Fruit fly (Drosophila melanogaster) whole organism, pupa: ENCODE results near the gene Cyp318a1.

ENCODE experiments used
- CG10348 ChIP-seq: fragments of 200-800 bp; sonication (Bioruptor generic); IDR thresholded peaks from 2 replicates; pipeline ENCODE4 v1.3.6; 2022; ENCODE audit warnings: missing biosample characterization, missing genetic modification characterization
- CG12605 ChIP-seq: fragments of 200-800 bp; sonication (Bioruptor generic); IDR thresholded peaks from 2 replicates; pipeline ENCODE4 v1.3.6; 2022; ENCODE audit warnings: missing biosample characterization, missing genetic modification characterization
- CG13204 ChIP-seq: fragments of 200-800 bp; sonication (Bioruptor generic); optimal IDR thresholded peaks from 2 replicates; lab custom pipeline; 2018; ENCODE audit warnings: missing biosample characterization, mild to moderate bottlenecking, missing genetic modification characterization, moderate library complexity
- CG14655 ChIP-seq: fragments of 200-800 bp; sonication (Bioruptor generic); optimal IDR thresholded peaks from 3 replicates; lab custom pipeline; 2017; ENCODE audit warnings: mild to moderate bottlenecking, missing biosample characterization, missing genetic modification reagents, missing genetic modification characterization
- CG15710 ChIP-seq: fragments of 200-800 bp; sonication (Bioruptor generic); optimal IDR thresholded peaks from 2 replicates; lab custom pipeline; 2018; ENCODE audit warnings: missing biosample characterization, mild to moderate bottlenecking, missing genetic modification characterization, moderate library complexity
- CG17806 ChIP-seq: fragments of 200-800 bp; sonication (Bioruptor generic); optimal IDR thresholded peaks from 2 replicates; lab custom pipeline; 2018; ENCODE audit warnings: missing biosample characterization, mild to moderate bottlenecking, missing genetic modification characterization, moderate library complexity
- CG32121 ChIP-seq: fragments of 200-800 bp; sonication (Bioruptor generic); IDR thresholded peaks from 2 replicates; pipeline ENCODE4 v1.3.6; 2022; ENCODE audit warnings: missing biosample characterization, missing genetic modification characterization
- CG34367 ChIP-seq: fragments of 200-800 bp; sonication (Bioruptor generic); optimal IDR thresholded peaks from 2 replicates; lab custom pipeline; 2018; ENCODE audit warnings: missing biosample characterization, mild to moderate bottlenecking, missing genetic modification characterization
- CG4496 ChIP-seq: fragments of 200-800 bp; sonication (Bioruptor generic); IDR thresholded peaks from 3 replicates; pipeline ENCODE4 v1.3.6; 2022; ENCODE audit warnings: missing biosample characterization, missing genetic modification characterization
- CG8159 ChIP-seq: fragments of 200-800 bp; sonication (Bioruptor generic); optimal IDR thresholded peaks from 3 replicates; lab custom pipeline; 2018; ENCODE audit warnings: missing biosample characterization, mild to moderate bottlenecking, missing genetic modification characterization, moderate library complexity
- CG8301 ChIP-seq: fragments of 200-800 bp; sonication (Bioruptor generic); optimal IDR thresholded peaks from 2 replicates; lab custom pipeline; 2018; ENCODE audit warnings: missing biosample characterization, mild to moderate bottlenecking, missing genetic modification characterization
- CG9948 ChIP-seq: fragments of 200-800 bp; sonication (Bioruptor generic); optimal IDR thresholded peaks from 2 replicates; lab custom pipeline; 2018; ENCODE audit warnings: missing biosample characterization, mild to moderate bottlenecking, missing genetic modification characterization, moderate library complexity
- D1 ChIP-seq: fragments of 200-800 bp; sonication (Bioruptor generic); optimal IDR thresholded peaks from 2 replicates; lab custom pipeline; 2018; ENCODE audit warnings: missing biosample characterization, mild to moderate bottlenecking, missing genetic modification characterization, moderate library complexity
- EcR ChIP-seq: fragments of 200-800 bp; sonication (Bioruptor generic); optimal IDR thresholded peaks from 3 replicates; lab custom pipeline; 2019; ENCODE audit warnings: missing biosample characterization, missing genetic modification characterization, mild to moderate bottlenecking, moderate library complexity, missing genetic modification reagents
- Ets98B ChIP-seq: fragments of 200-800 bp; sonication (Bioruptor generic); IDR thresholded peaks from 2 replicates; pipeline ENCODE4 v1.3.6; 2022; ENCODE audit warnings: missing biosample characterization, missing genetic modification characterization
- Pif1A ChIP-seq: fragments of 200-800 bp; sonication (Bioruptor generic); optimal IDR thresholded peaks from 3 replicates; lab custom pipeline; 2016; ENCODE audit warnings: missing biosample characterization, missing genetic modification characterization
- Pif1B ChIP-seq: fragments of 200-800 bp; sonication (Bioruptor generic); optimal IDR thresholded peaks from 3 replicates; lab custom pipeline; 2016; ENCODE audit warnings: missing biosample characterization, missing genetic modification characterization
- Snoo ChIP-seq: fragments of 200-800 bp; sonication (Bioruptor generic); optimal IDR thresholded peaks from 3 replicates; lab custom pipeline; 2017; ENCODE audit warnings: missing biosample characterization, mild to moderate bottlenecking, missing genetic modification characterization, inconsistent platforms
- fd96Ca ChIP-seq: fragments of 200-800 bp; sonication (Bioruptor generic); IDR thresholded peaks from 3 replicates; pipeline ENCODE4 v1.3.6; 2022; ENCODE audit warnings: missing biosample characterization, missing genetic modification characterization
- gl ChIP-seq: fragments of 200-800 bp; sonication (Bioruptor generic); optimal IDR thresholded peaks from 2 replicates; lab custom pipeline; 2018; ENCODE audit warnings: missing biosample characterization, mild to moderate bottlenecking, missing genetic modification characterization
- rn ChIP-seq: fragments of 200-800 bp; sonication (Bioruptor generic); IDR thresholded peaks from 2 replicates; pipeline ENCODE4 v1.3.6; 2022; ENCODE audit warnings: missing biosample characterization, missing genetic modification characterization

Gene Cyp318a1

DNA sequence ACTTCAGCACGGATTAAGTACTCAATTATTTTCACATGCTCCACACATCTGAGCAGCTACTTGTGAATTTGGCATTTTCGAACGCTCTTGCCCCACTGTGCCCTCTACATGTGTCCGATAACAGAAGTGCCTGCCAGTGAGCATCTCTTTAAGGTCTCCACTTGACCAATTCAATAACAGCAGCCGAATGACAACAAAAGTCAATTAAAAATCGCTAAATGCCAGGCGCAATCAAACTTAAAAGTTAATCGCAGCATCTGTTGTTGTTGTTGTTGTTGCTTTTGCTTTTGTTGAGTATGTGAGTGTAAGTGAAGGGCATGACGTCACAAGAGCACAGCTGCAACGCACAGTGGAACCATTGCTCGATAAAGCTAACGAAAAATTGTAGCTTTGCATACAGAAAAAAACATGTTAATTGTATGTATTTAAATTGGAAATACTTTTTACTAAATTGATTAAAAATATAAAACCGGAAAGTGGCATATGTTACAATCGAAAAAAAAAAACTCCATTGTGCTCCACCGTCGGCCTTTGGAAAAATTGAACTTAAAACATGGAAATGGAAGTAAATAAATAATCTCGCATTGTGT is 17.5 kb upstream of the Cyp318a1 start:
- TF ChIP-seq Ets98B (GFP tag; lab: Robert Waterston, UW), result peak; percentile 63
- TF ChIP-seq CG17806 (tag; lab: Kevin White, UChicago), result peak; percentile 55
- peak; percentile 65 for TF ChIP-seq Snoo (tag; lab: Kevin White, UChicago)
- TF ChIP-seq EcR, result peak; percentile 69
- no peak for TF ChIP-seq CG10348 (GFP tag; lab: Robert Waterston, UW)
- TF ChIP-seq Pif1A, result peak; percentile 70
- TF ChIP-seq CG4496, result 0 out of 3 replicates have a peak, but pooled peaks have one; percentile 30
- peak; percentile 20 for TF ChIP-seq CG8301 (tag; lab: Kevin White, UChicago)
- no peak for TF ChIP-seq CG14655 (GFP tag; lab: Kevin White, UChicago)
- TF ChIP-seq Pif1B (GFP tag; lab: Kevin White, UChicago), result peak; percentile 77
- TF ChIP-seq D1, result no peak
- TF ChIP-seq CG12605 (GFP tag; lab: Robert Waterston, UW), result peak; percentile 52; the same call in 1 of the 2 replicates
- no peak for TF ChIP-seq rn (GFP tag; lab: Robert Waterston, UW)
- TF ChIP-seq CG13204 (GFP tag; lab: Kevin White, UChicago), result no peak
- TF ChIP-seq CG15710, result peak; percentile 45
- TF ChIP-seq CG34367, result peak; percentile 37
- TF ChIP-seq CG32121 (GFP tag; lab: Robert Waterston, UW), result peak; percentile 48
- TF ChIP-seq CG8159 (tag; lab: Kevin White, UChicago), result peak; percentile 64
- TF ChIP-seq gl (tag; lab: Kevin White, UChicago), result peak; percentile 35
- TF ChIP-seq CG9948, result peak; percentile 28
- TF ChIP-seq fd96Ca (GFP tag; lab: Robert Waterston, UW), result no peak

DNA sequence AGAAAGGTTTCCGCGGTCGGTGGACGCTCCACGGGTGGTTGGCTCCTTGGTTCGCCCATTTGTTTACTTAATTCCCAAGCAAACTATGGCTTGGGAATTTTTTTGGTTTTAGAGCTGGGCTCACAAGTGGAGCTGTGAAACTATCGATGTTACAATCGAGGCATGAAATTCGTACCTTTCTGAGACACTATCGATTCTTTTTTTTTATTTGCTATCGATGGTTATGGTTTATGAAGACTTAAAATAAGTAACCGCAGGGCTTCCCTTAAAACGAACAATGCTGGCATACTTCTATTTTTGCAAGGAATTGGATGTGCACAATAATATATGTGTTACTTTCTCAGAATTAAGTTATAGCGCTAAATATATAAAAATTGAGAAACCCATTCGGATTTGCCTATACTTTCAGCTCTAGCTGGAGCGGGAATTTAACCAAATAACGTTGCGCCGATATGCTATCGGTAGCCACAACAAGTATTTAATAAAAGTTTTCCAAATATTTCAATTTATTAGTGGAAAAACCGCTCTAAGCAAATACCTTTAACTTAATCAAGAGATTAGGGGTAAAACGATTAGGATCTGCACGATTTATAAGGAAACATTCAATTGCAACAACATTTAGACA is 14.5 kb upstream of the Cyp318a1 start, which contains the start of gene Chrac-16:
Gene Chrac-16 (minus strand): TSS at position 147 of the 625 bp plus-strand sequence.
- no peak for TF ChIP-seq CG13204 (GFP tag; lab: Kevin White, UChicago)
- TF ChIP-seq D1, result no peak
- no peak for TF ChIP-seq Pif1A
- TF ChIP-seq CG9948, result no peak
- no peak for TF ChIP-seq CG4496
- TF ChIP-seq CG10348 (GFP tag; lab: Robert Waterston, UW), result no peak
- TF ChIP-seq Ets98B (GFP tag; lab: Robert Waterston, UW), result no peak
- no peak for TF ChIP-seq EcR
- TF ChIP-seq CG8159 (tag; lab: Kevin White, UChicago), result no peak
- no peak for TF ChIP-seq CG34367
- no peak for TF ChIP-seq fd96Ca (GFP tag; lab: Robert Waterston, UW)
- no peak for TF ChIP-seq gl (tag; lab: Kevin White, UChicago)
- TF ChIP-seq CG17806 (tag; lab: Kevin White, UChicago), result no peak
- no peak for TF ChIP-seq CG32121 (GFP tag; lab: Robert Waterston, UW)

DNA sequence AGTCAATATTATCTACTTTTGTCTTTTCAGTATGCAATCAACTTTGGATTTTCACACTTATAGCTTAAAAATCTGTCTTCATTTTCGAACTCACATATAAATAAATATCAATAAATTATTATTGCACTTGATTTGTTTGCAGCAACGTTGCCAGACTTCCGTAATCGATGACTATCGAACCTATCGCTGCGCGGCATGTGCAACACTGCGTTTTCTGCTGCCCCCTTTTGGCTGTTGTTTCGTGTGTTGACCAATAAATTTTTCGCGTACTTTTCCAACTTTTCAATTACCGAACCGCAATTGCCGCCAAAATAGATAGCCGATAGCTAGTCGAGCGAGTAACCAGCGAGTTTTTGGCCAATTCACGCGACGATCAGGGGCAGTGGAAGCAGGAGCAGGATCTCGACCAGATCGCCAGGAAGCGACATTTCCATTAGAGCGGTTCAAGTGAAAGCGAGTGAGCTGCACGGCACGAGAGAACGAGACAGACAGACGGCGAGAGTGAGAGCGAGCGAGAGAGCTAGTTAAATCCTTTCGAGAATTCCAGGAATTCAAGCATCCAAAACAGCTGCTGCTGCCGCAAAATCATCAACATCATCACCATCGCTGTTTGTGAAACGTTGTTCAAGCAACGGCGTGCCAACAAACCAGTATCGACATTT is 13.9 kb upstream of the Cyp318a1 start, which contains the start of gene Lsm12a:
Gene Lsm12a (plus strand): TSS at position 201 of the 662 bp plus-strand sequence.
- TF ChIP-seq D1 (no peak), rn (GFP tag; lab: Robert Waterston, UW) (no peak), CG34367 (no peak), CG15710 (no peak), CG10348 (GFP tag; lab: Robert Waterston, UW) (no peak), CG17806 (tag; lab: Kevin White, UChicago) (no peak), CG4496 (no peak), EcR (no peak)

DNA sequence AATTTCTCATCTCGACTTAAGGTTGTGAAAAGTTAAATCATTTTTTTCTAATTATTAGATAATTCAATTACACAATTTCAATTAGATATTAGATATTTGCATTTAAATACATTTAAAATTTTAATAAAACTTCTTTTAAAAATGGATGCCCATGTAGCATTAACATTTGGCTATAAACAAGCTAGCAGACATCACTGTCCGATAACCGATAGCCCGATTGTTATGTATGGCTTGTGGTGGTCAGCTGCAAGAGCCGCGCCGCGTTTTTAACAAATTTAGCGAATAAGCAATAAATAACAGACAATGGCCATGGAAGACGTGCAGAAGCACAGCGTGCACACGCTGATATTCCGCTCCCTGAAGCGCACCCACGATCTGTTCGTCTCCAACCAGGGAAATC is 11.6 kb upstream of the Cyp318a1 start, which contains the start of gene Tango4:
Gene Tango4 (plus strand): TSS at position 212 of the 400 bp plus-strand sequence.
- TF ChIP-seq CG32121 (GFP tag; lab: Robert Waterston, UW), result no peak
- TF ChIP-seq fd96Ca (GFP tag; lab: Robert Waterston, UW), result no peak
- no peak for TF ChIP-seq CG34367
- TF ChIP-seq CG8159 (tag; lab: Kevin White, UChicago), result no peak
- TF ChIP-seq Ets98B (GFP tag; lab: Robert Waterston, UW), result no peak
- TF ChIP-seq CG15710, result no peak
- no peak for TF ChIP-seq CG12605 (GFP tag; lab: Robert Waterston, UW)
- no peak for TF ChIP-seq rn (GFP tag; lab: Robert Waterston, UW)
- no peak for TF ChIP-seq EcR
- TF ChIP-seq Snoo (tag; lab: Kevin White, UChicago), result no peak
- no peak for TF ChIP-seq gl (tag; lab: Kevin White, UChicago)
- TF ChIP-seq CG17806 (tag; lab: Kevin White, UChicago), result no peak
- TF ChIP-seq CG9948, result no peak
- no peak for TF ChIP-seq Pif1A
- no peak for TF ChIP-seq CG10348 (GFP tag; lab: Robert Waterston, UW)
- TF ChIP-seq Pif1B (GFP tag; lab: Kevin White, UChicago), result no peak
- no peak for TF ChIP-seq CG13204 (GFP tag; lab: Kevin White, UChicago)
- TF ChIP-seq CG14655 (GFP tag; lab: Kevin White, UChicago), result no peak

DNA sequence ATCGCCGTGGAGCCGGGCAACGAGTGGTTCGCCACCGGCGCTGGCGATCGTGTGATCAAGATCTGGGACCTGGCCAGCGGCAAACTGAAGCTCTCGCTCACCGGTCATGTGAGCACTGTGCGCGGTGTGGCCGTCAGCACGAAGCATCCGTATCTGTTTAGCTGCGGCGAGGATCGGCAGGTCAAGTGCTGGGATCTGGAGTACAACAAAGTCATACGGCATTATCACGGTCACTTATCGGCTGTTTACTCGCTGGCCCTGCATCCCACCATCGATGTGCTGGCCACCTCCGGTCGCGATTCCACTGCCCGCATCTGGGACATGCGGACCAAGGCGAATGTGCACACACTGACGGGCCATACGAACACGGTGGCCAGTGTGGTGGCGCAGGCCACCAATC is 10.7 kb upstream of the Cyp318a1 start:
- TF ChIP-seq fd96Ca (GFP tag; lab: Robert Waterston, UW) (no peak), CG8159 (tag; lab: Kevin White, UChicago) (no peak), Pif1A (no peak), Pif1B (GFP tag; lab: Kevin White, UChicago) (no peak), CG8301 (tag; lab: Kevin White, UChicago) (no peak), CG15710 (no peak), CG4496 (no peak), gl (tag; lab: Kevin White, UChicago) (no peak), rn (GFP tag; lab: Robert Waterston, UW) (no peak)
